Worm (Caenorhabditis elegans) whole organism, L4 larva: ENCODE data around the gene atp-2.
"Not testable (repeated sequence)": the region's sequence is repeated elsewhere in the genome, so short reads cannot be mapped to it uniquely, and the experiment has no call there.

Experiments used
- F26F4.8 ChIP-seq: fragments of 200-800 bp; sonication (Bioruptor generic); conservative IDR thresholded peaks from 2 replicates; pipeline ENCODE4 v1.3.6; 2022; ENCODE audit warnings: missing genetic modification characterization, missing compliant biosample characterization
- F37D6.2 ChIP-seq: sonication (generic microtip); optimal IDR thresholded peaks from 2 replicates; lab custom pipeline; 2016; ENCODE audit warnings: mild to moderate bottlenecking, missing genetic modification characterization, missing compliant biosample characterization
- F49E8.2 ChIP-seq: sonication (generic microtip); optimal IDR thresholded peaks from 2 replicates; lab custom pipeline; 2016; ENCODE audit warnings: missing compliant biosample characterization, mild to moderate bottlenecking, missing genetic modification characterization, borderline replicate concordance
- Y75B8A.6 ChIP-seq: fragments of 200-800 bp; sonication (Bioruptor generic); IDR thresholded peaks from 2 replicates; pipeline ENCODE4 v1.3.6; 2022; ENCODE audit warnings: missing genetic modification reagents, missing genetic modification characterization, missing compliant biosample characterization
- ZK337.2 ChIP-seq: fragments of 200-800 bp; sonication (Bioruptor generic); IDR thresholded peaks from 2 replicates; pipeline ENCODE4 v1.3.6; 2022; ENCODE audit warnings: missing genetic modification reagents, missing genetic modification characterization, missing compliant biosample characterization
- aha-1 ChIP-seq: fragments of 150-350 bp; peaks from one replicate; lab custom pipeline; 2014; ENCODE audit warnings: missing biosample characterization, missing genetic modification characterization
- arid-1 ChIP-seq: fragments of 200-800 bp; sonication (Bioruptor generic); conservative IDR thresholded peaks from 2 replicates; pipeline ENCODE4 v1.3.6; 2022; ENCODE audit warnings: missing genetic modification reagents, missing genetic modification characterization, missing compliant biosample characterization
- ceh-20 ChIP-seq: fragments of 200-800 bp; sonication (Bioruptor generic); IDR thresholded peaks from 2 replicates; pipeline ENCODE4 v1.3.6; 2022; ENCODE audit warnings: missing genetic modification reagents, missing genetic modification characterization, missing compliant biosample characterization
- ceh-44 ChIP-seq: fragments of 200-800 bp; sonication (Bioruptor generic); IDR thresholded peaks from 2 replicates; pipeline ENCODE4 v1.3.6; 2022; ENCODE audit warnings: missing genetic modification reagents, missing genetic modification characterization, missing compliant biosample characterization
- ceh-62 ChIP-seq: sonication (generic microtip); optimal IDR thresholded peaks from 2 replicates; lab custom pipeline; 2017; ENCODE audit warnings: missing biosample characterization, missing genetic modification characterization
- ctbp-1 ChIP-seq: fragments of 200-800 bp; sonication (Bioruptor generic); IDR thresholded peaks from 2 replicates; pipeline ENCODE4 v1.3.6; 2022; ENCODE audit warnings: missing genetic modification reagents, missing genetic modification characterization, missing compliant biosample characterization
- daf-16 ChIP-seq, 3 experiments: sonication (generic microtip); optimal IDR thresholded peaks; 2 replicates each; lab custom pipeline; 2016 to 2017; ENCODE audit warnings: missing genetic modification characterization in 3 of 3, missing genetic modification reagents in 3 of 3, mild to moderate bottlenecking in 2 of 3, missing compliant biosample characterization in 2 of 3, missing biosample characterization in 1 of 3, moderate library complexity in 1 of 3
- dmd-6 ChIP-seq: fragments of 200-800 bp; sonication (Bioruptor generic); IDR thresholded peaks from 2 replicates; pipeline ENCODE4 v1.3.6; 2022; ENCODE audit warnings: missing genetic modification reagents, missing genetic modification characterization, missing compliant biosample characterization
- dmd-8 ChIP-seq: fragments of 200-800 bp; sonication (Bioruptor generic); IDR thresholded peaks from 2 replicates; pipeline ENCODE4 v1.3.6; 2022; ENCODE audit warnings: missing genetic modification characterization, missing compliant biosample characterization
- dmd-9 ChIP-seq: fragments of 200-800 bp; sonication (Bioruptor generic); IDR thresholded peaks from 2 replicates; pipeline ENCODE4 v1.3.6; 2022; ENCODE audit warnings: missing genetic modification reagents, missing genetic modification characterization, missing compliant biosample characterization
- dpl-1 ChIP-seq: fragments of 150-350 bp; optimal IDR thresholded peaks from 2 replicates; lab custom pipeline; 2014; ENCODE audit warnings: missing biosample characterization, missing genetic modification reagents, missing genetic modification characterization
- dve-1 ChIP-seq: sonication (generic microtip); optimal IDR thresholded peaks from 2 replicates; lab custom pipeline; 2017; ENCODE audit warnings: antibody characterized with exemption, mild to moderate bottlenecking, missing genetic modification characterization, missing compliant biosample characterization; ENCODE audit not compliant: insufficient read depth
- gei-8 ChIP-seq: fragments of 200-800 bp; sonication (Bioruptor generic); optimal IDR thresholded peaks from 2 replicates; lab custom pipeline; 2018; ENCODE audit warnings: mild to moderate bottlenecking, missing genetic modification characterization, missing compliant biosample characterization
- hmg-1.1 ChIP-seq: fragments of 200-800 bp; sonication (Bioruptor generic); IDR thresholded peaks from 2 replicates; pipeline ENCODE4 v1.3.6; 2022; ENCODE audit warnings: missing genetic modification reagents, missing genetic modification characterization, missing compliant biosample characterization
- jun-1 ChIP-seq: fragments of 150-350 bp; optimal IDR thresholded peaks from 2 replicates; lab custom pipeline; 2014; ENCODE audit warnings: missing biosample characterization, missing genetic modification reagents, missing genetic modification characterization
- lim-7 ChIP-seq: fragments of 200-800 bp; sonication (Bioruptor generic); IDR thresholded peaks from 2 replicates; pipeline ENCODE4 v1.3.6; 2022; ENCODE audit warnings: missing genetic modification characterization, missing compliant biosample characterization
- lin-1 ChIP-seq: fragments of 200-800 bp; sonication (Bioruptor generic); IDR thresholded peaks from 2 replicates; pipeline ENCODE4 v1.3.6; 2022; ENCODE audit warnings: missing genetic modification reagents, missing genetic modification characterization, missing compliant biosample characterization
- lin-29 ChIP-seq: fragments of 200-800 bp; sonication (Bioruptor generic); IDR thresholded peaks from 2 replicates; pipeline ENCODE4 v1.3.6; 2022; ENCODE audit warnings: missing genetic modification reagents, missing genetic modification characterization, missing compliant biosample characterization
- lin-38 ChIP-seq: fragments of 200-800 bp; sonication (Bioruptor generic); IDR thresholded peaks from 2 replicates; pipeline ENCODE4 v1.3.6; 2022; ENCODE audit warnings: missing genetic modification reagents, missing genetic modification characterization, missing compliant biosample characterization
- lsy-2 ChIP-seq, 2 experiments: fragments of 150-350 bp in 1 of 2; sonication (generic microtip) in 1 of 2; optimal IDR thresholded peaks; 2 replicates each; lab custom pipeline; 2014 to 2017; ENCODE audit warnings: missing biosample characterization in 2 of 2, missing genetic modification characterization in 2 of 2
- madf-9 ChIP-seq: fragments of 200-800 bp; sonication (Bioruptor generic); conservative IDR thresholded peaks from 2 replicates; pipeline ENCODE4 v1.3.6; 2022; ENCODE audit warnings: missing genetic modification reagents, missing genetic modification characterization, missing compliant biosample characterization
- mdl-1 ChIP-seq, 2 experiments: fragments of 150-350 bp in 1 of 2; sonication (generic microtip) in 1 of 2; optimal IDR thresholded peaks; 2 replicates each; lab custom pipeline; 2014 to 2017; ENCODE audit warnings: missing biosample characterization in 2 of 2, missing genetic modification characterization in 2 of 2
- mep-1 ChIP-seq: fragments of 150-350 bp; sonication (generic microtip); optimal IDR thresholded peaks from 3 replicates; lab custom pipeline; 2014; ENCODE audit warnings: missing biosample characterization, missing genetic modification characterization
- mxl-3 ChIP-seq: fragments of 200-800 bp; sonication (Bioruptor generic); optimal IDR thresholded peaks from 2 replicates; lab custom pipeline; 2018; ENCODE audit warnings: mild to moderate bottlenecking, missing genetic modification characterization, missing compliant biosample characterization
- nhr-111 ChIP-seq: fragments of 200-800 bp; sonication (Bioruptor generic); optimal IDR thresholded peaks from 2 replicates; lab custom pipeline; 2018; ENCODE audit warnings: mild to moderate bottlenecking, missing genetic modification characterization, missing compliant biosample characterization
- nhr-41 ChIP-seq: fragments of 200-800 bp; sonication (Bioruptor generic); IDR thresholded peaks from 2 replicates; pipeline ENCODE4 v1.3.6; 2022; ENCODE audit warnings: missing genetic modification reagents, missing genetic modification characterization, missing compliant biosample characterization
- nhr-42 ChIP-seq: fragments of 200-800 bp; sonication (Bioruptor generic); IDR thresholded peaks from 2 replicates; pipeline ENCODE4 v1.3.6; 2022; ENCODE audit warnings: missing genetic modification characterization, missing compliant biosample characterization
- nhr-48 ChIP-seq: sonication (generic microtip); optimal IDR thresholded peaks from 2 replicates; lab custom pipeline; 2016; ENCODE audit warnings: mild to moderate bottlenecking, missing genetic modification characterization, missing compliant biosample characterization
- nhr-6 ChIP-seq: fragments of 150-350 bp; optimal IDR thresholded peaks from 2 replicates; lab custom pipeline; 2014; ENCODE audit warnings: missing biosample characterization, missing genetic modification characterization
- nhr-77 ChIP-seq: fragments of 150-350 bp; optimal IDR thresholded peaks from 2 replicates; lab custom pipeline; 2014; ENCODE audit warnings: missing biosample characterization, missing genetic modification characterization
- php-3 ChIP-seq: fragments of 200-800 bp; sonication (Bioruptor generic); IDR thresholded peaks from 2 replicates; pipeline ENCODE4 v1.3.6; 2022; ENCODE audit warnings: missing genetic modification reagents, missing genetic modification characterization, missing compliant biosample characterization
- saeg-2 ChIP-seq: fragments of 200-800 bp; sonication (Bioruptor generic); IDR thresholded peaks from 2 replicates; pipeline ENCODE4 v1.3.6; 2022; ENCODE audit warnings: missing genetic modification reagents, missing genetic modification characterization, missing compliant biosample characterization
- spr-1 ChIP-seq: sonication (generic microtip); optimal IDR thresholded peaks from 2 replicates; lab custom pipeline; 2016; ENCODE audit warnings: mild to moderate bottlenecking, missing genetic modification characterization, missing compliant biosample characterization
- spr-3 ChIP-seq: fragments of 200-800 bp; sonication (Bioruptor generic); optimal IDR thresholded peaks from 2 replicates; lab custom pipeline; 2018; ENCODE audit warnings: mild to moderate bottlenecking, missing genetic modification characterization, missing compliant biosample characterization
- tra-1 ChIP-seq: fragments of 200-800 bp; sonication (Bioruptor generic); IDR thresholded peaks from 2 replicates; pipeline ENCODE4 v1.3.6; 2022; ENCODE audit warnings: missing genetic modification reagents, missing genetic modification characterization, missing compliant biosample characterization
- vab-7 ChIP-seq: fragments of 200-800 bp; sonication (Bioruptor generic); IDR thresholded peaks from 2 replicates; pipeline ENCODE4 v1.3.6; 2022; ENCODE audit warnings: missing genetic modification reagents, missing genetic modification characterization, missing compliant biosample characterization
- zfp-3 ChIP-seq: fragments of 200-800 bp; sonication (Bioruptor generic); conservative IDR thresholded peaks from 2 replicates; pipeline ENCODE4 v1.3.6; 2022; ENCODE audit warnings: missing genetic modification reagents, missing genetic modification characterization, missing compliant biosample characterization
- zip-11 ChIP-seq: fragments of 200-800 bp; sonication (Bioruptor generic); IDR thresholded peaks from 2 replicates; pipeline ENCODE4 v1.3.6; 2022; ENCODE audit warnings: missing genetic modification characterization, missing compliant biosample characterization

The atp-2 gene

DNA sequence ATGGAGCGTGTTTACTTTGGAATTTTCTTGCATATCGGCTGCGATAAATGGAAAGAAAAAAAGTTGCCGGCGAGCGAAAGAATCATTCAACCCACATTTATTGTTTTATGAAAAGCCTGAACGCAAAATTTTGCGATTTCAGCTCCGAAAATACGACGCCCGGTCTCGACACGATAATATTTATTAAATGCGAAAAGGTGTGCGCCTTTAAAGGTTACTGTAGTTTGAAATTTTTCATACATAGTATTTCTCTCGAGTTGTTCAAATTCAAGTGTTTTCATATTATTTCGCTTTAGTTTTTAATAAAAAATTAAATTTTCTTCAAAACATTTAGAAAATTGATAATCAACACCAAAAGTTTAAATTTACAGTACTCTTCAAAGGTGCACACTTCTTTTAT, 19.2 kb upstream of the atp-2 start, which contains the start of gene syx-16:
Gene syx-16, minus strand, starts transcription at position 118 of the 400 bp plus-strand sequence.
- TF ChIP-seq dmd-9 (GFP tag; lab: Robert Waterston, UW) = no peak
- no peak for TF ChIP-seq Y75B8A.6
- TF ChIP-seq spr-3 = no peak
- no peak for TF ChIP-seq nhr-42 (GFP tag; lab: Robert Waterston, UW)

DNA sequence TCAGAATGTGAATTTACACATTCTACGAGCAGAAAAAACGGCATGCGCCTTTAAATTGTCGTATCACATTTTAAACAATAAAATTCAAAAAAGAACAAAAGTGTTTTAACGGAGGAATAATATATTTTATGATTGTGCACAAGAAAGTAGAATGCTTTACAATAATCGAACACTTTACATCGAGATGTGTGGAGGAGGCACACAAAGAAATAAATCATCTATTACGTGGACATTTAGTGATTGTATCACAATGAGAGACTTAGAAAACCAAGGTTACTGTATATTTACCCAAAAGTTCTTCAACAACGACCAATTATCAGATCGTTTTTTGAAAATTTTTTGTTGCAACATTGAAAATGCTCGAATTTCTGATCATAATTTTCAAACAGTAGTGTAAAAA, 17.9 kb upstream of the atp-2 start:
- TF ChIP-seq lsy-2 (tag; optimal IDR thresholded peaks at IDR 0.05; lab: Kevin White, UChicago) = peak in 1 of 2 experiments; percentile 14
- TF ChIP-seq ceh-62 (tag; lab: Kevin White, UChicago) = no peak

DNA sequence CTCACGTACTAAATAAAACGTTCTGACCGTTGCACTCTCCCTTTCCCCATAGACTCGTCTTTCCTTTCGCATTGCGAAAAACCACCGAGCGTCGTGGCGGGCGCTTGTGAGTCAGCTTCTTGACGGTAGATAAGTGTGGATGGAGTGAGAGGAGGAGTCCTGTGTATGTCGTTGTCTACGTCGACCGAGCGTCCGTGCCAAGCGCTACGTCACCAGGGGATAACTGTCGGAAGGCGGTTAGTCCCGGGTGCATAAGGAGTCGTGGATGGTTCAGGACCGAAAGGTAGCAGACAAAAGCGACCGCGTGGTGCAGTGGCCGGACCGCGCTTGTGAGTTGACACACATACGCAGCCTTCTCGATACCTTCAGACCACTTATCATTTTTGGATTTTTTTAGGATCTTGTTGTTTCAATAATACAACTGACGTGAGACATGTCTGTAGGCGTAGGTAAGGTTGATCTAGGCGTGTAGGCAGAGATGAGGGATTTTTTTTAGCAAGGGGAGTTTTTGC, 17.0 kb upstream of the atp-2 start:
- 0 out of 2 replicates have a peak, but pooled peaks have one; percentile 59 for TF ChIP-seq saeg-2
- peak; percentile 82; the same call in 1 of the 2 replicates for TF ChIP-seq arid-1 (GFP tag; lab: Robert Waterston, UW)
- peak; percentile 84 for TF ChIP-seq ctbp-1 (GFP tag; lab: Robert Waterston, UW)
- TF ChIP-seq ZK337.2 (GFP tag; lab: Robert Waterston, UW) = peak; percentile 47; the same call in 1 of the 2 replicates
- TF ChIP-seq lin-1 (GFP tag; lab: Robert Waterston, UW) = peak; percentile 73
- TF ChIP-seq lim-7 = peak; percentile 57; the same call in 1 of the 2 replicates
- TF ChIP-seq gei-8 = peak; percentile 37
- peak; percentile 78; the same call in 1 of the 2 replicates for TF ChIP-seq ceh-20
- TF ChIP-seq nhr-111 = peak; percentile 35
- 0 out of 2 replicates have a peak, but pooled peaks have one; percentile 61 for TF ChIP-seq F26F4.8 (GFP tag; lab: Robert Waterston, UW)
- TF ChIP-seq F49E8.2 (tag; lab: Kevin White, UChicago) = peak; percentile 55
- peak; percentile 57 for TF ChIP-seq F37D6.2 (tag; lab: Kevin White, UChicago)
- TF ChIP-seq lin-38 (GFP tag; lab: Robert Waterston, UW) = peak; percentile 80
- TF ChIP-seq daf-16 (GFP tag; optimal IDR thresholded peaks at IDR 0.05; lab: Kevin White, UChicago) = peak; percentile 57 to 83
- TF ChIP-seq daf-16 (tag; optimal IDR thresholded peaks at IDR 0.05; lab: Kevin White, UChicago) = not testable (repeated sequence)
- TF ChIP-seq ceh-44 = peak; percentile 6; the same call in 1 of the 2 replicates
- TF ChIP-seq dmd-8 (GFP tag; lab: Robert Waterston, UW) = peak; percentile 68
- TF ChIP-seq spr-3 = peak; percentile 76
- peak; percentile 64 for TF ChIP-seq madf-9
- TF ChIP-seq nhr-6 (tag; lab: Kevin White, UChicago) = peak; percentile 29
- peak; percentile 53; the same call in 1 of the 2 replicates for TF ChIP-seq zfp-3
- TF ChIP-seq mep-1 (tag; lab: Kevin White, UChicago) = peak; percentile 76
- TF ChIP-seq spr-1 (tag; lab: Kevin White, UChicago) = peak; percentile 78
- TF ChIP-seq aha-1 (tag; lab: Kevin White, UChicago) = peak; percentile 14
- peak; percentile 81; the same call in 1 of the 2 replicates for TF ChIP-seq hmg-1.1
- TF ChIP-seq dpl-1 (GFP tag; lab: Kevin White, UChicago) = peak; percentile 41
- peak; percentile 53; the same call in 1 of the 2 replicates for TF ChIP-seq lin-29 (GFP tag; lab: Robert Waterston, UW)
- peak; percentile 45 for TF ChIP-seq jun-1 (tag; lab: Kevin White, UChicago)
- TF ChIP-seq dve-1 (tag; lab: Kevin White, UChicago) = peak; percentile 70
- peak; percentile 77 for TF ChIP-seq nhr-48 (tag; lab: Kevin White, UChicago)
- TF ChIP-seq dmd-9 (GFP tag; lab: Robert Waterston, UW) = 0 out of 2 replicates have a peak, but pooled peaks have one; percentile 8
- TF ChIP-seq zip-11 (GFP tag; lab: Robert Waterston, UW) = 0 out of 2 replicates have a peak, but pooled peaks have one; percentile 68
- peak; percentile 74 for TF ChIP-seq dmd-6 (GFP tag; lab: Robert Waterston, UW)
- TF ChIP-seq nhr-41 (GFP tag; lab: Robert Waterston, UW) = peak; percentile 71
- TF ChIP-seq mdl-1 (tag; optimal IDR thresholded peaks at IDR 0.05; lab: Kevin White, UChicago) = peak in 1 of 2 experiments; percentile 40
- TF ChIP-seq php-3 (GFP tag; lab: Robert Waterston, UW) = peak; percentile 76
- TF ChIP-seq nhr-77 (tag; lab: Kevin White, UChicago) = peak; percentile 27
- peak; percentile 73; the same call in 1 of the 2 replicates for TF ChIP-seq tra-1 (GFP tag; lab: Robert Waterston, UW)
- TF ChIP-seq mxl-3 (GFP tag; lab: Kevin White, UChicago) = peak; percentile 86
- peak; percentile 75 for TF ChIP-seq vab-7 (GFP tag; lab: Robert Waterston, UW)
